Worm (Caenorhabditis elegans): Measurements from ENCODE around the gene srw-11.

Gene srw-11

DNA sequence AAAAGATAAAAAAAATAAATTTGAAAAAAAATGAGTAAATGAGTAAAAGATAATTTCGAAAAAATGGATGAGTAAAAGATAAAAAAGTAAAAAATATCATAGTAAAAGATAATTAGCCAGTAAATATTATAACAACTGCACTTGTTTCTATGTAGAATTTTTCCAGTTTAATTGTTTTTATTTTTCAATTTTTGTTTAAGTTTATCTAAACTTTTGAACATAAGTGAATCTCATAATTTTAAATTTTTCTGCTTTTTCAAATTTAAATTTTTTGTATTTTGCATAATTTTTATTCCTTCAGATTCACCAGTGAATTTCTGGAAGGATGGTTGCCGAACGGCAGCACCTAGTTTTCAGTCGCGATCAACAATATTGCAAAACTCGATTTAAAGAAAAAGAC, 1.1 kb upstream of the srw-11 start, which contains the start of gene chil-12:
Gene chil-12, plus strand, starts transcription at position 301 of the 400 bp plus-strand sequence.
- no peak for TF ChIP-seq T22C8.4 (GFP tag; IDR thresholded peaks at IDR 0.05)
- TF ChIP-seq tab-1 (GFP tag; IDR thresholded peaks at IDR 0.05): no peak
- TF ChIP-seq flt-1 (GFP tag; IDR thresholded peaks at IDR 0.05): no peak
- TF ChIP-seq cog-1 (tag; optimal IDR thresholded peaks at IDR 0.05): no peak
- no peak for TF ChIP-seq ztf-29 (GFP tag; IDR thresholded peaks at IDR 0.05)
- TF ChIP-seq klf-2 (GFP tag; conservative IDR thresholded peaks at IDR 0.05): no peak
- no peak for TF ChIP-seq ztf-23 (GFP tag; IDR thresholded peaks at IDR 0.05)
- TF ChIP-seq ref-1 (GFP tag; conservative IDR thresholded peaks at IDR 0.05): no peak
- TF ChIP-seq med-1 (GFP tag; optimal IDR thresholded peaks at IDR 0.05; ENCODE audit: insufficient read depth): no peak

ce11 chrV:15238552-15238951, 1.6 kb downstream of the srw-11 start, which contains the start of gene srw-12:
TSS of gene srw-12 (minus strand) at chrV:15238652.
- TF ChIP-seq ref-1 (GFP tag; conservative IDR thresholded peaks at IDR 0.05) (no peak), cog-1 (tag; optimal IDR thresholded peaks at IDR 0.05) (no peak), klf-2 (GFP tag; conservative IDR thresholded peaks at IDR 0.05) (no peak), T22C8.4 (GFP tag; IDR thresholded peaks at IDR 0.05) (no peak), ztf-29 (GFP tag; IDR thresholded peaks at IDR 0.05) (no peak), med-1 (GFP tag; optimal IDR thresholded peaks at IDR 0.05; ENCODE audit: insufficient read depth) (no peak), flt-1 (GFP tag; IDR thresholded peaks at IDR 0.05) (no peak), tab-1 (GFP tag; IDR thresholded peaks at IDR 0.05) (no peak), ztf-23 (GFP tag; IDR thresholded peaks at IDR 0.05) (no peak)

DNA sequence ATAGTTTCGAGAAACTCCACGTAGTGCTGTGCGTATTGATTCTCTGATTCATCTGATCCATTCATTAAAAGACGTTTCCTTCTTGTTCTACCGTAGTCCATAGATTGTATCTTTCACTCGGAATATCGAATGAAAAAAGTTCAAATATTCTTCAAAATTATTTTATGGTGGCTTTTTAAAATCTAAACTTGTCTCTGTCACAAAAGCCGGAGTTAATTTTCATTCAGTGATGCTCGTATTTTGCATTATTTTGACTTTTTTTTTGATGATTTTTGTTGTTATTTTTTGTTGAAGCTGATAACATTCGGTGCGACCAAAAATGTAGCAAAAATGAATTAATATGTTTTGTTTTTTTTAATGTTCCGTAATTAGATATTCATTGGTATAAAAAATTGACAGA, 4.5 kb downstream of the srw-11 start, which contains the start of gene nhr-164:
Gene nhr-164, minus strand, starts transcription at position 101 of the 400 bp plus-strand sequence.
- TF ChIP-seq flt-1 (GFP tag; IDR thresholded peaks at IDR 0.05) (no peak), med-1 (GFP tag; optimal IDR thresholded peaks at IDR 0.05; ENCODE audit: insufficient read depth) (no peak), tab-1 (GFP tag; IDR thresholded peaks at IDR 0.05) (no peak), ref-1 (GFP tag; conservative IDR thresholded peaks at IDR 0.05) (no peak), ztf-23 (GFP tag; IDR thresholded peaks at IDR 0.05) (no peak), cog-1 (tag; optimal IDR thresholded peaks at IDR 0.05) (no peak)

ce11 chrV:15232200-15232599, 7.9 kb downstream of the srw-11 start, which contains the start of gene srw-13:
TSS of gene srw-13 (plus strand) at chrV:15232500.
- TF ChIP-seq ztf-29 (GFP tag; IDR thresholded peaks at IDR 0.05): no peak

- no peak for TF ChIP-seq klf-2 (GFP tag; conservative IDR thresholded peaks at IDR 0.05)
- TF ChIP-seq ztf-23 (GFP tag; IDR thresholded peaks at IDR 0.05): no peak
- TF ChIP-seq ztf-29 (GFP tag; IDR thresholded peaks at IDR 0.05): no peak
- no peak for TF ChIP-seq cog-1 (tag; optimal IDR thresholded peaks at IDR 0.05)
- no peak for TF ChIP-seq T22C8.4 (GFP tag; IDR thresholded peaks at IDR 0.05)
- TF ChIP-seq flt-1 (GFP tag; IDR thresholded peaks at IDR 0.05): no peak
- no peak for TF ChIP-seq med-1 (GFP tag; optimal IDR thresholded peaks at IDR 0.05; ENCODE audit: insufficient read depth)
- no peak for TF ChIP-seq tab-1 (GFP tag; IDR thresholded peaks at IDR 0.05)
- no peak for TF ChIP-seq ref-1 (GFP tag; conservative IDR thresholded peaks at IDR 0.05)
These were observed 9.9 kb downstream of the srw-11 start, which contains the start of gene srw-15 for ce11 chrV:15230243-15230642. TSS of gene srw-15 (plus strand) at chrV:15230543.

ce11 chrV:15226206-15226605, 13.9 kb downstream of the srw-11 start:
- TF ChIP-seq cog-1 (tag; optimal IDR thresholded peaks at IDR 0.05): no peak
- no peak for TF ChIP-seq ztf-23 (GFP tag; IDR thresholded peaks at IDR 0.05)
- no peak for TF ChIP-seq flt-1 (GFP tag; IDR thresholded peaks at IDR 0.05)
- TF ChIP-seq tab-1 (GFP tag; IDR thresholded peaks at IDR 0.05): no peak
- no peak for TF ChIP-seq T22C8.4 (GFP tag; IDR thresholded peaks at IDR 0.05)
- no peak for TF ChIP-seq ref-1 (GFP tag; conservative IDR thresholded peaks at IDR 0.05)
- TF ChIP-seq klf-2 (GFP tag; conservative IDR thresholded peaks at IDR 0.05): no peak
- TF ChIP-seq ztf-29 (GFP tag; IDR thresholded peaks at IDR 0.05): no peak
- TF ChIP-seq med-1 (GFP tag; optimal IDR thresholded peaks at IDR 0.05; ENCODE audit: insufficient read depth): no peak

DNA sequence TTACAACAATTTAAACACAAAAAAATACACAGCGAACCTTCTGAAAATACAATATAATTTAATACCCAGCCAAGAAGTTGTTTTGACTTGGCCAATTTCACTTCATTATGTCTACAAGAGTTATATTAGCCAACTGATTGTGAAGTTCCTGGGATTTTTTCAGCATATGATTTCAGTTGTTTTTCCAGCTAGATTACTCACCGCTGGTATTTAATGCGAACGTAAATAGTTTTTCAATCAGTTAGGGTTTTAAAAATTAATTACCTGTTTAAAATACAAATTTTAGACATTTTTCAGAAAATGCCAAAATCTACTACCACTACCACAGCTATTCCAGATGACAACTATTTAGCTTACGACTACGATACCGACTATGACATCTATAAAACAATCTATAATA, 14.5 kb downstream of the srw-11 start, which contains the start of gene srw-14:
Gene srw-14, plus strand, starts transcription at position 301 of the 400 bp plus-strand sequence.
- TF ChIP-seq klf-2 (GFP tag; conservative IDR thresholded peaks at IDR 0.05) (no peak), ref-1 (GFP tag; conservative IDR thresholded peaks at IDR 0.05) (no peak), ztf-23 (GFP tag; IDR thresholded peaks at IDR 0.05) (no peak), med-1 (GFP tag; optimal IDR thresholded peaks at IDR 0.05; ENCODE audit: insufficient read depth) (no peak), cog-1 (tag; optimal IDR thresholded peaks at IDR 0.05) (no peak), flt-1 (GFP tag; IDR thresholded peaks at IDR 0.05) (no peak), tab-1 (GFP tag; IDR thresholded peaks at IDR 0.05) (no peak), T22C8.4 (GFP tag; IDR thresholded peaks at IDR 0.05) (no peak), ztf-29 (GFP tag; IDR thresholded peaks at IDR 0.05) (no peak)

DNA sequence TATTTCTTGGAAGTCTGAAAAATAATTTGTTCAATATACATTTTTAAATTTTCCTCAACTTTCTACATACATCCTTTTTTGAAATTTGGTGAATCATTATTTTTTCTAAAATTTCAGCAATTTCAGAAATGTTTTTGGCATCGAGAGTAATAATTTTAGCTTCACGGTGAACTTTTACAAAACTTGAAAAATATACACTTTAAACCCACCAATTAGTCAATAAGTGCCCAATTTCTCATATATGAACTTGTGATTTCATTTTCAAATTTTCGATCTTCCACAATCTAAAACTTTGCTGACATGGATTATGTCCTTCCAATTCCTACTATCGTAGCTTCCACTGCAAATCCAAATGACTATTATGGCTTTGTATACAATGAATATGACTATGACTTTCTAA, 16.4 kb downstream of the srw-11 start, which contains the start of gene srw-24:
Gene srw-24, plus strand, starts transcription at position 301 of the 400 bp plus-strand sequence.
- TF ChIP-seq ztf-29 (GFP tag; IDR thresholded peaks at IDR 0.05) (no peak), ref-1 (GFP tag; conservative IDR thresholded peaks at IDR 0.05) (no peak), flt-1 (GFP tag; IDR thresholded peaks at IDR 0.05) (no peak), cog-1 (tag; optimal IDR thresholded peaks at IDR 0.05) (no peak), klf-2 (GFP tag; conservative IDR thresholded peaks at IDR 0.05) (no peak), ztf-23 (GFP tag; IDR thresholded peaks at IDR 0.05) (no peak)

DNA sequence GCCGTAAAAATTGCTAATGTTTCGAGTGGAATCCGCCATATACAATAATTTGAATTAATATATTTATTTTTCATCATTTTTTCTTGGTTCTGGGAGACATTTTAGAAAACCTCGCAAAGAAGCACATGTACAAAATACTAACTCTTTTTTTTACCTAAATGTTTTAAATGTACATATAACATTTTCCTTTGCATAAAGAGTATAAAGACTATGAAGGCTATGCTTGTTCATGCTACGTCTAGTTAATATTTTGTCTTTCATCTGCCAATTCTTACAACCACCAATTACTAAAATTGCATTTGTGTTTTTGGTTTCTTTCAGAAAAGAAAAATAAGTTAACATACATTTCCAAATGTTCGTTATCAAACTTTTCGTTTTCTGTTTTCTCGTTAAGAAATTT, 18.8 kb downstream of the srw-11 start, which contains the start of gene irld-25:
Gene irld-25, plus strand, starts transcription at position 301 of the 400 bp plus-strand sequence.
- TF ChIP-seq med-1 (GFP tag; optimal IDR thresholded peaks at IDR 0.05; ENCODE audit: insufficient read depth): no peak
- TF ChIP-seq ref-1 (GFP tag; conservative IDR thresholded peaks at IDR 0.05): no peak
- no peak for TF ChIP-seq flt-1 (GFP tag; IDR thresholded peaks at IDR 0.05)
- no peak for TF ChIP-seq klf-2 (GFP tag; conservative IDR thresholded peaks at IDR 0.05)
- no peak for TF ChIP-seq T22C8.4 (GFP tag; IDR thresholded peaks at IDR 0.05)
- TF ChIP-seq ztf-29 (GFP tag; IDR thresholded peaks at IDR 0.05): no peak
- TF ChIP-seq cog-1 (tag; optimal IDR thresholded peaks at IDR 0.05): no peak
- TF ChIP-seq tab-1 (GFP tag; IDR thresholded peaks at IDR 0.05): no peak
- no peak for TF ChIP-seq ztf-23 (GFP tag; IDR thresholded peaks at IDR 0.05)

DNA sequence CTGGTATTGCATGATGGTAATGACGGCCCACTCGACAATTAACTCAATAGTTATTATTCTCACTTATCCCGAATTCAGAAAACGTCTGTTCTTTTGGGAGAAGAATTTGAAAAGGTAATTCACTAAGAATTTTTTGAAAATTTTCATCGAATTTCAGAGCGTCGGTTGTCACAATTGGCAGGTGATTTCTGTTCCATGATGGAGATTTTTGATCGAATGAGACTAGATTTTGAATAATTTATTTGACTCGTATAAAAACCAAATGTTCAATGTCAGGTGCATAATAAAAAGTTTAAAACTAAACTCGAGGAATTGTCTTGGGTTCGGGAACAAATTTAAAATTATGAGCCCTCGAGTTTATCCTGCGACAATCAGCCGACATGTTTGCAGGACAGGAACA, 23.4 kb downstream of the srw-11 start, which contains the start of gene sri-25:
Gene sri-25, plus strand, starts transcription at position 301 of the 400 bp plus-strand sequence.
- no peak for TF ChIP-seq flt-1 (GFP tag; IDR thresholded peaks at IDR 0.05)
- no peak for TF ChIP-seq ref-1 (GFP tag; conservative IDR thresholded peaks at IDR 0.05)
- no peak for TF ChIP-seq med-1 (GFP tag; optimal IDR thresholded peaks at IDR 0.05; ENCODE audit: insufficient read depth)
- no peak for TF ChIP-seq tab-1 (GFP tag; IDR thresholded peaks at IDR 0.05)
- TF ChIP-seq T22C8.4 (GFP tag; IDR thresholded peaks at IDR 0.05): no peak
- no peak for TF ChIP-seq ztf-23 (GFP tag; IDR thresholded peaks at IDR 0.05)
- no peak for TF ChIP-seq ztf-29 (GFP tag; IDR thresholded peaks at IDR 0.05)
- no peak for TF ChIP-seq cog-1 (tag; optimal IDR thresholded peaks at IDR 0.05)
- TF ChIP-seq klf-2 (GFP tag; conservative IDR thresholded peaks at IDR 0.05): no peak
